Worm (Caenorhabditis elegans) whole organism, L1 larva: Measurements from ENCODE around the gene swm-1.

Experiments
- F16B12.6 ChIP-seq: fragments of 150-350 bp; optimal IDR thresholded peaks from 2 replicates; lab custom pipeline; 2014; ENCODE audit warnings: missing biosample characterization, missing genetic modification characterization
- Y116A8C.19 ChIP-seq: sonication (generic microtip); optimal IDR thresholded peaks from 2 replicates; lab custom pipeline; 2016; ENCODE audit warnings: missing compliant biosample characterization, missing genetic modification characterization, borderline replicate concordance
- blmp-1 ChIP-seq: fragments of 150-350 bp; optimal IDR thresholded peaks from 2 replicates; lab custom pipeline; 2014; ENCODE audit warnings: missing biosample characterization, missing genetic modification characterization
- ceh-82 ChIP-seq, 3 experiments: fragments of 150-350 bp in 1 of 3; sonication (generic microtip) in 2 of 3; optimal IDR thresholded peaks; 2 replicates each; lab custom pipeline; 2014 to 2017; ENCODE audit warnings: missing biosample characterization in 3 of 3, missing genetic modification characterization in 3 of 3
- dsc-1 ChIP-seq: sonication (generic microtip); optimal IDR thresholded peaks from 2 replicates; lab custom pipeline; 2016; ENCODE audit warnings: mild to moderate bottlenecking, missing genetic modification characterization, missing compliant biosample characterization
- efl-3 ChIP-seq: fragments of 200-800 bp; sonication (Bioruptor generic); optimal IDR thresholded peaks from 2 replicates; lab custom pipeline; 2018; ENCODE audit warnings: mild to moderate bottlenecking, missing genetic modification characterization, missing compliant biosample characterization
- egl-13 ChIP-seq: sonication (generic microtip); optimal IDR thresholded peaks from 2 replicates; lab custom pipeline; 2016; ENCODE audit warnings: missing genotype, missing genetic modification reagents, missing genetic modification characterization, missing compliant biosample characterization
- fkh-10 ChIP-seq: sonication (generic microtip); optimal IDR thresholded peaks from 2 replicates; lab custom pipeline; 2017; ENCODE audit warnings: missing biosample characterization, missing genetic modification reagents, missing genetic modification characterization
- fkh-8 ChIP-seq: sonication (generic microtip); optimal IDR thresholded peaks from 2 replicates; lab custom pipeline; 2016; ENCODE audit warnings: mild to moderate bottlenecking, missing genetic modification characterization, missing compliant biosample characterization
- irx-1 ChIP-seq: sonication (generic microtip); optimal IDR thresholded peaks from 2 replicates; lab custom pipeline; 2016; ENCODE audit warnings: missing genetic modification characterization, missing compliant biosample characterization
- isw-1 ChIP-seq: fragments of 200-800 bp; sonication (Bioruptor generic); IDR thresholded peaks from 2 replicates; pipeline ENCODE4 v1.3.6; 2022; ENCODE audit warnings: missing genetic modification characterization, missing compliant biosample characterization
- lin-14 ChIP-seq: fragments of 200-800 bp; sonication (Bioruptor generic); optimal IDR thresholded peaks from 2 replicates; lab custom pipeline; 2018; ENCODE audit warnings: mild to moderate bottlenecking, missing genetic modification characterization, moderate library complexity, missing compliant biosample characterization
- lin-15B ChIP-seq: fragments of 150-350 bp; sonication (generic microtip); optimal IDR thresholded peaks from 3 replicates; lab custom pipeline; 2014; ENCODE audit warnings: missing biosample characterization, missing genetic modification characterization
- lir-3 ChIP-seq: sonication (generic microtip); optimal IDR thresholded peaks from 2 replicates; lab custom pipeline; 2016; ENCODE audit warnings: mild to moderate bottlenecking, missing genetic modification characterization, moderate library complexity, missing compliant biosample characterization; ENCODE audit not compliant: poor library complexity
- mab-9 ChIP-seq: fragments of 200-800 bp; sonication (Bioruptor generic); IDR thresholded peaks from 2 replicates; pipeline ENCODE4 v1.3.6; 2022; ENCODE audit warnings: missing genetic modification reagents, missing genetic modification characterization, missing compliant biosample characterization
- nhr-11 ChIP-seq: fragments of 150-350 bp; optimal IDR thresholded peaks from 2 replicates; lab custom pipeline; 2014; ENCODE audit warnings: missing biosample characterization, missing genetic modification characterization
- nhr-28 ChIP-seq: fragments of 150-350 bp; optimal IDR thresholded peaks from 2 replicates; lab custom pipeline; 2014; ENCODE audit warnings: missing biosample characterization, missing genetic modification characterization
- nhr-47 ChIP-seq: sonication (generic microtip); optimal IDR thresholded peaks from 2 replicates; lab custom pipeline; 2016; ENCODE audit warnings: mild to moderate bottlenecking, missing genetic modification characterization, moderate library complexity, missing compliant biosample characterization
- nhr-71 ChIP-seq: sonication (generic microtip); optimal IDR thresholded peaks from 2 replicates; lab custom pipeline; 2016; ENCODE audit warnings: mild to moderate bottlenecking, missing genetic modification characterization, moderate library complexity, missing compliant biosample characterization
- nhr-76 ChIP-seq: sonication (generic microtip); optimal IDR thresholded peaks from 2 replicates; lab custom pipeline; 2017; ENCODE audit warnings: missing biosample characterization, missing genetic modification characterization
- nhr-85 ChIP-seq: sonication (generic microtip); peaks from one replicate; lab custom pipeline; 2016; ENCODE audit warnings: missing genetic modification characterization, inconsistent platforms, missing compliant biosample characterization
- nhr-90 ChIP-seq: sonication (generic microtip); optimal IDR thresholded peaks from 2 replicates; lab custom pipeline; 2016; ENCODE audit warnings: mild to moderate bottlenecking, missing genetic modification characterization, missing compliant biosample characterization; ENCODE audit not compliant: poor library complexity
- pag-3 ChIP-seq: sonication (generic microtip); optimal IDR thresholded peaks from 2 replicates; lab custom pipeline; 2017; ENCODE audit warnings: missing genetic modification characterization, mild to moderate bottlenecking, missing compliant biosample characterization, antibody characterized with exemption, borderline replicate concordance; ENCODE audit not compliant: insufficient read depth
- pax-3 ChIP-seq: fragments of 200-800 bp; sonication (Bioruptor generic); optimal IDR thresholded peaks from 2 replicates; lab custom pipeline; 2018; ENCODE audit warnings: mild to moderate bottlenecking, missing genetic modification characterization, moderate library complexity, missing compliant biosample characterization
- snpc-4 ChIP-seq: fragments of 150-350 bp; optimal IDR thresholded peaks from 2 replicates; lab custom pipeline; 2014; ENCODE audit warnings: missing biosample characterization, missing genetic modification characterization
- snu-23 ChIP-seq: sonication (generic microtip); optimal IDR thresholded peaks from 2 replicates; lab custom pipeline; 2016; ENCODE audit warnings: missing genetic modification characterization, missing compliant biosample characterization
- sox-4 ChIP-seq: sonication (generic microtip); optimal IDR thresholded peaks from 2 replicates; lab custom pipeline; 2016; ENCODE audit warnings: missing genetic modification characterization, missing compliant biosample characterization
- sup-37 ChIP-seq: fragments of 200-800 bp; sonication (Bioruptor generic); optimal IDR thresholded peaks from 2 replicates; lab custom pipeline; 2018; ENCODE audit warnings: mild to moderate bottlenecking, missing genetic modification characterization, missing compliant biosample characterization
- unc-130 ChIP-seq: fragments of 150-350 bp; optimal IDR thresholded peaks from 2 replicates; lab custom pipeline; 2017; ENCODE audit warnings: missing biosample characterization, missing genetic modification characterization, inconsistent platforms
- unc-62 ChIP-seq: fragments of 150-350 bp; optimal IDR thresholded peaks from 2 replicates; lab custom pipeline; 2014; ENCODE audit warnings: missing biosample characterization, missing genetic modification reagents, missing genetic modification characterization
- unc-86 ChIP-seq: sonication (generic microtip); optimal IDR thresholded peaks from 2 replicates; lab custom pipeline; 2016; ENCODE audit warnings: missing genetic modification characterization, missing compliant biosample characterization
- vab-15 ChIP-seq: sonication (generic microtip); optimal IDR thresholded peaks from 2 replicates; lab custom pipeline; 2017; ENCODE audit warnings: missing genotype, mild to moderate bottlenecking, missing genetic modification characterization, missing compliant biosample characterization
- xbp-1 ChIP-seq: sonication (generic microtip); optimal IDR thresholded peaks from 2 replicates; lab custom pipeline; 2016; ENCODE audit warnings: missing genetic modification characterization, missing compliant biosample characterization
- zag-1 ChIP-seq: fragments of 150-350 bp; optimal IDR thresholded peaks from 2 replicates; lab custom pipeline; 2014; ENCODE audit warnings: missing biosample characterization, missing genetic modification characterization
- ztf-11 ChIP-seq, 2 experiments: sonication (generic microtip); optimal IDR thresholded peaks; 2 replicates each; lab custom pipeline; 2016 to 2017; ENCODE audit warnings: missing genetic modification characterization in 2 of 2, missing biosample characterization in 1 of 2, missing compliant biosample characterization in 1 of 2

The swm-1 gene

DNA sequence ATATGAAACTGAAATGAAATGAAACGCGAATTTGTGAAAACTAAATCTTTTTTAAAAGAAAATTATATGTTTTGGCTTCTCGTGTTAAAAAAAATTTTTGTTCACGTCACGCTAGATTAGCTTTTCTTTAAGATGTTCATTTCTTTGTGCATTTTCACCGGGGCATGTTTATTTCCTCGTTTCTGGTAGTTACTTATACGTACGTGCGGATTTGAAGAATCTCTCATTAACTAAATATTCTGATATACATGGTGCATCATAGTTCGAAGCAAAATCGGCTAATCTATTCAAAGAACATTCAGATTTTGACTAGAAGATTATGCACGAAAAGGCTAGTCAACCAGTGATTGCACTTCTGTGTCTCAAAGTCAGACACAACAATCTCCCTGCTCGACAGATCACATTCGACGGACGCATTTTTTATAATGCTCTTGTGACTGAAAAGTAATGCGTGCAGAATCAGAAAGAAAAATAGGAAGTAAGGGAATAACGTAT lies 7.1 kb downstream of the swm-1 start, which contains the start of gene C25E10.17:
C25E10.17 (minus strand) TSS at position 51 of the 495 bp plus-strand sequence.
- peak; percentile 13 for TF ChIP-seq lin-14
- peak; percentile 58 for TF ChIP-seq sox-4 (tag; lab: Kevin White, UChicago)
- TF ChIP-seq dsc-1: peak; percentile 67
- TF ChIP-seq fkh-8: peak; percentile 89
- TF ChIP-seq nhr-90: no peak
- no peak for TF ChIP-seq vab-15 (tag; lab: Kevin White, UChicago)
- peak; percentile 42 for TF ChIP-seq nhr-71 (tag; lab: Kevin White, UChicago)
- peak; percentile 37 for TF ChIP-seq nhr-11 (tag; lab: Kevin White, UChicago)
- TF ChIP-seq pax-3 (tag; lab: Kevin White, UChicago): peak; percentile 44
- TF ChIP-seq fkh-10 (GFP tag; lab: Kevin White, UChicago): no peak
- peak; percentile 43 for TF ChIP-seq nhr-47 (tag; lab: Kevin White, UChicago)
- no peak for TF ChIP-seq unc-62
- TF ChIP-seq irx-1: no peak
- no peak for TF ChIP-seq unc-130
- TF ChIP-seq, all 84 proteins: peak for 8

DNA sequence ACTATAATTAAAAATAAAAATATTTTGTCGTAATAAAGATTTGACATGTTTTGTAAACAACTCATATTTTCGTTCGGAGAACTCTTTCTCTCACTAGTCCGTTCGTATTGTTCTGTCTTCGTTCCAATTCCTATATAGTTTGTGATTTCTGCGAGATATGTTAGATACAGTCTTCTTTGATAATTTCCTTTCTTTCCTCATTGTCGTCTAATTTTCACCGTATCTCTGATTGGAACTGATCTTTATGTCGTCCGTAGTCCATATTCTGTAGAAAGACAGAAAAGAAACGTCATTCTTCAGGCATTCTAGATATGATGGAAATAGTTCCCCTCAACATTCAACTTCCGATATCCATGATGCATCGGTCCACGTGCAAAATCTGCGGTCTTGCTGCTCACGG lies 9.8 kb downstream of the swm-1 start, which contains the start of gene nhr-30:
nhr-30 (plus strand) TSS at position 301 of the 400 bp plus-strand sequence.
- TF ChIP-seq efl-3 (GFP tag; lab: Kevin White, UChicago): no peak

DNA sequence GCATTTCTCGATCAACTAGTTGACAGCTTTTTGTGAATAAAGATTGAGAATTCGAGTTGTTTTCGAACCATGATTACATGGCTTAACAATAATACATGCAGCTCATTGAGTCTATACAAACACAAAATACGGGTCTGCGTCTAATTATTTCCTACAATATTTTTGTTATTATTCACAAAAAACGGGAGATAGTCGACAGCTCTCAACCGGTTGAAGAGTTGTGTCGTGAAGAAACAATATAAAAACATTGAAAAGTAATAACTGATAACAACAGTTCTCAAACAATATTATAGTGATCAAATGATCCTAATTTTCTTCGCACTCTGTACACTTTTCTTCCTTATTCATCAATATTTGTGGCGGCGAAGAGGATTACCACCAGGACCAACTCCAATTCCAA lies 13.6 kb downstream of the swm-1 start, which contains the start of gene cyp-33B1:
cyp-33B1 (plus strand) TSS at position 301 of the 400 bp plus-strand sequence.
- no peak for TF ChIP-seq isw-1 (GFP tag; lab: Robert Waterston, UW)
- no peak for TF ChIP-seq ceh-82 (tag; optimal IDR thresholded peaks at IDR 0.05; lab: Kevin White, UChicago)
- TF ChIP-seq unc-62: no peak
- no peak for TF ChIP-seq sup-37 (GFP tag; lab: Kevin White, UChicago)
- TF ChIP-seq nhr-28 (tag; lab: Kevin White, UChicago): no peak
- TF ChIP-seq egl-13: no peak
- TF ChIP-seq F16B12.6 (tag; lab: Kevin White, UChicago): no peak
- TF ChIP-seq zag-1 (tag; lab: Kevin White, UChicago): no peak

DNA sequence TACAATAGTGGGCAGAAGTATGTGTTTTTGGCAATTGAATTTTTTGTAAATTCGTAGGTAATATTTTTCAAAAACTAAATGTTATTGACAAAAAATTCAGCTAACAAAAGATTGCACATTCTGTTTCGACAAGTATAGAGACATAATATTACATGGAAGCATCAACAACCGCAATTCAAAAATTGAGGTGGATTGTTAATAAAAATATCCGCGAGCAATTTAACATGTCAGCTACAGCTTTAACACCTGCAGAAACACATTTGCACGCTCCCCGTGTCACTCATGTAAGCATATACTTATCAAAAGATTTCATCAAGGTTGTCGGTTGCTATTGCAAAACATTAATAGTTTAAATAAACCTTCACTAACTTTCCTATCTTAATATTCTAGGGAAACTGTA lies 19.0 kb downstream of the swm-1 start, which contains the start of gene srsx-34:
srsx-34 (plus strand) TSS at position 301 of the 400 bp plus-strand sequence.
- TF ChIP-seq nhr-85 (tag; lab: Kevin White, UChicago) (no peak), xbp-1 (tag; lab: Kevin White, UChicago) (no peak), Y116A8C.19 (no peak), pag-3 (tag; lab: Kevin White, UChicago) (no peak), ztf-11 (tag; optimal IDR thresholded peaks at IDR 0.05; lab: Kevin White, UChicago) (no peak), snpc-4 (tag; lab: Kevin White, UChicago) (no peak), snu-23 (GFP tag; lab: Kevin White, UChicago) (no peak), isw-1 (GFP tag; lab: Robert Waterston, UW) (no peak), egl-13 (no peak), nhr-28 (tag; lab: Kevin White, UChicago) (no peak), nhr-76 (tag; lab: Kevin White, UChicago) (no peak), blmp-1 (tag; lab: Kevin White, UChicago) (no peak), lir-3 (tag; lab: Kevin White, UChicago) (no peak), efl-3 (GFP tag; lab: Kevin White, UChicago) (no peak), dsc-1 (no peak), F16B12.6 (tag; lab: Kevin White, UChicago) (no peak), nhr-47 (tag; lab: Kevin White, UChicago) (no peak), unc-86 (tag; lab: Kevin White, UChicago) (no peak), lin-15B (tag; lab: Kevin White, UChicago) (no peak), mab-9 (GFP tag; lab: Robert Waterston, UW) (no peak)
